Fruit fly (Drosophila melanogaster) whole organism, embryonic: ENCODE results near the gene CG14340.

Experiments
- CG10321 ChIP-seq: fragments of 200-800 bp; sonication (Bioruptor generic); IDR thresholded peaks from 2 replicates; pipeline ENCODE4 v1.3.6; 2022; ENCODE audit warnings: missing biosample characterization, missing genetic modification characterization
- CG12219 ChIP-seq: fragments of 200-800 bp; sonication (Bioruptor generic); optimal IDR thresholded peaks from 3 replicates; lab custom pipeline; 2018; ENCODE audit warnings: missing biosample characterization, mild to moderate bottlenecking, missing genetic modification characterization
- CG15479 ChIP-seq: fragments of 200-800 bp; sonication (Bioruptor generic); optimal IDR thresholded peaks from 3 replicates; lab custom pipeline; 2019; ENCODE audit warnings: missing biosample characterization, mild to moderate bottlenecking, missing genetic modification characterization, moderate library complexity
- CG1647 ChIP-seq: fragments of 200-800 bp; sonication (Bioruptor generic); optimal IDR thresholded peaks from 3 replicates; lab custom pipeline; 2016; ENCODE audit warnings: missing biosample characterization, missing genetic modification characterization
- CG1832 ChIP-seq: fragments of 200-800 bp; sonication (Bioruptor generic); optimal IDR thresholded peaks from 2 replicates; lab custom pipeline; 2017; ENCODE audit warnings: missing biosample characterization, mild to moderate bottlenecking, missing genetic modification characterization, inconsistent platforms
- CG2875 ChIP-seq: fragments of 200-800 bp; sonication (Bioruptor generic); optimal IDR thresholded peaks from 2 replicates; lab custom pipeline; 2017; ENCODE audit warnings: missing biosample characterization, mild to moderate bottlenecking, missing genetic modification characterization, missing genetic modification reagents
- CG34376 ChIP-seq: fragments of 200-800 bp; sonication (Bioruptor generic); optimal IDR thresholded peaks from 2 replicates; lab custom pipeline; 2018; ENCODE audit warnings: missing biosample characterization, mild to moderate bottlenecking, missing genetic modification characterization
- CG3726 ChIP-seq: fragments of 200-800 bp; sonication (Bioruptor generic); IDR thresholded peaks from 3 replicates; pipeline ENCODE4, ENCODE4 v1.3.6; 2022; ENCODE audit warnings: missing biosample characterization, missing genetic modification characterization
- CG4360 ChIP-seq: fragments of 200-800 bp; sonication (Bioruptor generic); IDR thresholded peaks from 2 replicates; pipeline ENCODE4 v1.3.6; 2022; ENCODE audit warnings: missing biosample characterization, missing genetic modification characterization
- CG4730 ChIP-seq: fragments of 200-800 bp; sonication (Bioruptor generic); IDR thresholded peaks from 2 replicates; pipeline ENCODE4 v1.3.6; 2022; ENCODE audit warnings: missing biosample characterization, missing genetic modification characterization
- CG6175 ChIP-seq: fragments of 200-800 bp; sonication (Bioruptor generic); IDR thresholded peaks from 3 replicates; pipeline ENCODE4 v1.3.6; 2022; ENCODE audit warnings: missing biosample characterization, missing genetic modification characterization
- CG8359 ChIP-seq: fragments of 200-800 bp; sonication (Bioruptor generic); optimal IDR thresholded peaks from 2 replicates; lab custom pipeline; 2017; ENCODE audit warnings: missing biosample characterization, mild to moderate bottlenecking, missing genetic modification characterization, borderline replicate concordance
- Drgx ChIP-seq: fragments of 200-800 bp; sonication (Bioruptor generic); IDR thresholded peaks from 2 replicates; pipeline ENCODE4 v1.3.6; 2022; ENCODE audit warnings: missing biosample characterization, missing genetic modification characterization
- GATAe ChIP-seq: fragments of 200-800 bp; sonication (Bioruptor generic); conservative IDR thresholded peaks from 2 replicates; pipeline ENCODE4 v1.3.6; 2022; ENCODE audit warnings: missing biosample characterization, missing genetic modification characterization
- H2.0 ChIP-seq: fragments of 200-800 bp; sonication (Bioruptor generic); IDR thresholded peaks from 2 replicates; pipeline ENCODE4 v1.3.6; 2022; ENCODE audit warnings: missing biosample characterization, missing genetic modification characterization
- Hey ChIP-seq: fragments of 200-800 bp; sonication (Bioruptor generic); optimal IDR thresholded peaks from 3 replicates; lab custom pipeline; 2018; ENCODE audit warnings: missing biosample characterization, mild to moderate bottlenecking, missing genetic modification characterization
- Jarid2 ChIP-seq: fragments of 200-800 bp; sonication (Bioruptor generic); optimal IDR thresholded peaks from 3 replicates; lab custom pipeline; 2017; ENCODE audit warnings: mild to moderate bottlenecking, missing biosample characterization, missing genetic modification reagents, missing genetic modification characterization
- Med ChIP-seq: fragments of 200-800 bp; sonication (Bioruptor generic); peaks from one replicate; lab custom pipeline; 2016; ENCODE audit warnings: missing biosample characterization, missing genetic modification characterization, mild to moderate bottlenecking, inconsistent platforms, moderate library complexity
- Side ChIP-seq: fragments of 200-800 bp; sonication (Bioruptor generic); optimal IDR thresholded peaks from 2 replicates; lab custom pipeline; 2016; ENCODE audit warnings: missing biosample characterization, missing genetic modification characterization
- Sry-β ChIP-seq: fragments of 200-800 bp; sonication (Bioruptor generic); optimal IDR thresholded peaks from 2 replicates; lab custom pipeline; 2018; ENCODE audit warnings: missing biosample characterization, mild to moderate bottlenecking, missing genetic modification characterization, moderate library complexity
- chif ChIP-seq, 2 experiments: fragments of 200-800 bp; sonication (Bioruptor generic); optimal IDR thresholded peaks; 3 replicates each; lab custom pipeline; 2016; ENCODE audit warnings: missing biosample characterization in 2 of 2, missing genetic modification characterization in 2 of 2
- crol ChIP-seq: fragments of 200-800 bp; sonication (Bioruptor generic); IDR thresholded peaks from 2 replicates; pipeline ENCODE4 v1.3.6; 2022; ENCODE audit warnings: missing biosample characterization, missing genetic modification characterization
- cwo ChIP-seq: fragments of 200-800 bp; sonication (Bioruptor generic); optimal IDR thresholded peaks from 3 replicates; lab custom pipeline; 2017; ENCODE audit warnings: missing biosample characterization, missing genetic modification characterization, mild to moderate bottlenecking, moderate library complexity, missing genetic modification reagents
- en ChIP-seq: fragments of 200-800 bp; sonication (Bioruptor generic); optimal IDR thresholded peaks from 2 replicates; lab custom pipeline; 2016; ENCODE audit warnings: missing biosample characterization, missing genetic modification characterization
- exex ChIP-seq: fragments of 200-800 bp; sonication (Bioruptor generic); optimal IDR thresholded peaks from 4 replicates; lab custom pipeline; 2018; ENCODE audit warnings: missing biosample characterization, mild to moderate bottlenecking, missing genetic modification characterization, moderate library complexity
- grn ChIP-seq: fragments of 200-800 bp; sonication (Bioruptor generic); optimal IDR thresholded peaks from 3 replicates; lab custom pipeline; 2017; ENCODE audit warnings: missing biosample characterization, missing genetic modification characterization
- gro ChIP-seq: fragments of 200-800 bp; sonication (Bioruptor generic); optimal IDR thresholded peaks from 2 replicates; lab custom pipeline; 2016; ENCODE audit warnings: missing biosample characterization, missing genetic modification characterization
- luna ChIP-seq: fragments of 200-800 bp; sonication (Bioruptor generic); optimal IDR thresholded peaks from 2 replicates; lab custom pipeline; 2016; ENCODE audit warnings: missing biosample characterization, missing genetic modification characterization
- mirr ChIP-seq: fragments of 200-800 bp; sonication (Bioruptor generic); optimal IDR thresholded peaks from 3 replicates; lab custom pipeline; 2018; ENCODE audit warnings: missing biosample characterization, mild to moderate bottlenecking, missing genetic modification characterization
- org-1 ChIP-seq: fragments of 200-800 bp; sonication (Bioruptor generic); optimal IDR thresholded peaks from 2 replicates; lab custom pipeline; 2017; ENCODE audit warnings: missing biosample characterization, missing genetic modification characterization
- repo ChIP-seq: fragments of 200-800 bp; sonication (Bioruptor generic); optimal IDR thresholded peaks from 2 replicates; lab custom pipeline; 2016; ENCODE audit warnings: missing biosample characterization, missing genetic modification characterization
- rib ChIP-seq: fragments of 200-800 bp; sonication (Bioruptor generic); IDR thresholded peaks from 2 replicates; pipeline ENCODE4 v1.3.6; 2022; ENCODE audit warnings: missing biosample characterization, missing genetic modification characterization
- row ChIP-seq: fragments of 200-800 bp; sonication (Bioruptor generic); IDR thresholded peaks from 3 replicates; pipeline ENCODE4 v1.3.6; 2022; ENCODE audit warnings: missing biosample characterization, missing genetic modification characterization
- sd ChIP-seq: fragments of 200-800 bp; sonication (Bioruptor generic); optimal IDR thresholded peaks from 3 replicates; lab custom pipeline; 2018; ENCODE audit warnings: missing biosample characterization, mild to moderate bottlenecking, missing genetic modification characterization, moderate library complexity
- sug ChIP-seq: fragments of 200-800 bp; optimal IDR thresholded peaks from 2 replicates; lab custom pipeline; 2019; ENCODE audit warnings: missing biosample characterization, mild to moderate bottlenecking, missing genetic modification characterization, moderate library complexity
- tup ChIP-seq: fragments of 200-800 bp; sonication (Bioruptor generic); optimal IDR thresholded peaks from 2 replicates; lab custom pipeline; 2016; ENCODE audit warnings: missing biosample characterization, mild to moderate bottlenecking, missing genetic modification characterization, moderate library complexity

CG14340 gene

DNA sequence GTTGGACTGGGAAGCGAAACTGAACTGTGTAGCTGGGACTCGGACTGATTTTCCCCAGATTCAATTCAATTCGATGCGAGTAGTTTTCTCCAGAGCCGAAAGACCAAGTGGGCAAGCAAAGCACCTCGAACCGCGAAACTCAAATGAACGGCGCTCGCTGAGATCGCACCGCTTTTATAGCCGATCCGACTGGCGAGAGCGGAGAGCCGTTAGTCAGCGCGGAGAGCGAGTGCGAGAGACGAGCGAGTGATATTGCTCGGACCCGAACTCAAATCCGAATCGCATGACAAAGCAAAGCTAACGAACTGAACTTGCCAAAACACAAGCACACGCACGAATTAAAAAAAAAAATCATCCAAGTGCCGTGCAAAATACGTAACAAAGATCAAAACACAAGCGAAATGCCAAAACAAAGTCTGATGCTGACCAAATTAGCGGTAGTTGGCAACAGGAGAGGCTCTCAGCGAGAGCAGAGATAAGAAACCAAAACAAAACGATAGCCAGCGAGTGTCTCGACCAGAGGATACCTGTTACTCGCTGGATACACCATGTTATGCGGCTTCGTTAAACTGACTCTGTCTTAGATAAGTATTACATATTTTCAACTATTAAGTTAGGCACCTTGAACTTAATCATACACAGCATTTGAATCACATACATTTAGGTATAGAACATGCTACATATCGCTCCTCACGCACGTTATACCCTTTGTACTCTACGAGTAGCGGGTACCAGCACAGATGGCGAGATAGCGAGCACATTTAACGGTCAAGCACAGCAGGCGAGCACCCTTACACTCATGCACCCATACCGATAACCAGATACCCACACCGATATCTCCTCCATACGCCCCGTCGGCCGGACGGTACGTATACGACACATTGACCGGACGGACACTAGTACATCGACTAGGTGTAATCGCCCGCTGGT is 6.4 kb downstream of the CG14340 start (continued):
- peak; percentile 98 for TF ChIP-seq row
- TF ChIP-seq CG1832, result no peak
- TF ChIP-seq CG8359, result no peak
- TF ChIP-seq en, result peak; percentile 33
- TF ChIP-seq luna (GFP tag; lab: Kevin White, UChicago), result no peak
- TF ChIP-seq, all 482 proteins: peak for 355

DNA sequence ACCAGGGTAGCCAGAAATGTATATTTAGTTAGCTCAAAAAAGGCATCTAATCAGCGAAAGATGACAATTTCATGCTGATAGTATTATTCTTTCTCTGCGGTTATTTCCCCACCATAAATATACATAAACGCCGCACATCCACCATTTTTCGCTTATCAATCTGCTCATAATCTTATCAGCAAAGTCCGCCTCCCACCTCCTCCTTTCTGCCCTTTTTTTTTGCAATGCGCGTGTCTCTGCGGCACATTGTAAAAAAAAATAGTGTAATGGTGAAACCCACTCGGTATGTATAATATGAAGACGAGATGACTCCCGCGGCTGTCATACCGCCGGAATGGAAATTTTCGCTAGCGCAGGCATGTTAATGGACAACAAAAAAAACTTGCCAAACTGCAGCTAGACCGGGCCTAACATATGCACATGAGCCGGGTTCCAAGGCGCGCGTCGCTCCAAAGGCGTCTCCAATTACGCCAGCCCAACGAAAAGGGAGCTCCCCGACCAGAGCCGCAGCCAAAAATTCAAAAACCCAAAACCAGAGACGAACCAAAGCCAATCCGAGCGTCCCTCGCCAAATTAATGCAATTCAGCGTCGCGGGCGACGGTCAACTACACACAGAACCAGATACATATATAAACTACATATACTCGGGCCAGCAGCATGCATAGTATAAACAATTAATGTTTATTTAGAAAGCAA is 7.6 kb downstream of the CG14340 start:
- TF ChIP-seq CG34376 (peak; percentile 23), Hey (tag; lab: Kevin White, UChicago) (peak; percentile 60), CG15479 (peak; percentile 15), CG4360 (GFP tag; lab: Robert Waterston, UW) (no peak), Med (peak; percentile 59), sd (tag; lab: Kevin White, UChicago) (peak; percentile 9), CG6175 (GFP tag; lab: Robert Waterston, UW) (no peak), Jarid2 (GFP tag; lab: Kevin White, UChicago) (no peak), chif (GFP tag; optimal IDR thresholded peaks at IDR 0.05; lab: Kevin White, UChicago) (no peak), CG3726 (GFP tag; lab: Robert Waterston, UW) (no peak), repo (GFP tag; lab: Kevin White, UChicago) (no peak), CG10321 (GFP tag; lab: Robert Waterston, UW) (no peak), crol (GFP tag; lab: Robert Waterston, UW) (peak; percentile 23; the same call in 1 of the 2 replicates), Side (GFP tag; lab: Kevin White, UChicago) (no peak), GATAe (peak; percentile 95), org-1 (no peak), Sry-β (GFP tag; lab: Kevin White, UChicago) (no peak), tup (GFP tag; lab: Kevin White, UChicago) (no peak), exex (peak; percentile 51), H2.0 (GFP tag; lab: Robert Waterston, UW) (no peak), cwo (GFP tag; lab: Kevin White, UChicago) (peak; percentile 32), CG4730 (GFP tag; lab: Robert Waterston, UW) (no peak), rib (0 out of 2 replicates have a peak, but pooled peaks have one; percentile 9), grn (GFP tag; lab: Kevin White, UChicago) (peak; percentile 42), CG2875 (GFP tag; lab: Kevin White, UChicago) (no peak), sug (tag; lab: Kevin White, UChicago) (peak; percentile 11), gro (GFP tag; lab: Kevin White, UChicago) (no peak), Drgx (0 out of 2 replicates have a peak, but pooled peaks have one; percentile 21), CG1647 (GFP tag; lab: Kevin White, UChicago) (no peak), mirr (peak; percentile 11), CG12219 (no peak)
